Worm (Caenorhabditis elegans) whole organism, L2 larva: ENCODE measurements around the gene Y43C5B.3.

ENCODE experiments used
- lin-11 ChIP-seq: fragments of 150-350 bp; sonication (generic microtip); optimal IDR thresholded peaks from 2 replicates; lab custom pipeline; 2014; ENCODE audit warnings: missing biosample characterization, missing genetic modification characterization, inconsistent platforms, mixed read lengths
- nhr-12 ChIP-seq: fragments of 150-350 bp; optimal IDR thresholded peaks from 2 replicates; lab custom pipeline; 2014; ENCODE audit warnings: missing biosample characterization, missing genetic modification characterization
- nhr-6 ChIP-seq: fragments of 150-350 bp; optimal IDR thresholded peaks from 2 replicates; lab custom pipeline; 2014; ENCODE audit warnings: missing biosample characterization, missing genetic modification characterization

DNA sequence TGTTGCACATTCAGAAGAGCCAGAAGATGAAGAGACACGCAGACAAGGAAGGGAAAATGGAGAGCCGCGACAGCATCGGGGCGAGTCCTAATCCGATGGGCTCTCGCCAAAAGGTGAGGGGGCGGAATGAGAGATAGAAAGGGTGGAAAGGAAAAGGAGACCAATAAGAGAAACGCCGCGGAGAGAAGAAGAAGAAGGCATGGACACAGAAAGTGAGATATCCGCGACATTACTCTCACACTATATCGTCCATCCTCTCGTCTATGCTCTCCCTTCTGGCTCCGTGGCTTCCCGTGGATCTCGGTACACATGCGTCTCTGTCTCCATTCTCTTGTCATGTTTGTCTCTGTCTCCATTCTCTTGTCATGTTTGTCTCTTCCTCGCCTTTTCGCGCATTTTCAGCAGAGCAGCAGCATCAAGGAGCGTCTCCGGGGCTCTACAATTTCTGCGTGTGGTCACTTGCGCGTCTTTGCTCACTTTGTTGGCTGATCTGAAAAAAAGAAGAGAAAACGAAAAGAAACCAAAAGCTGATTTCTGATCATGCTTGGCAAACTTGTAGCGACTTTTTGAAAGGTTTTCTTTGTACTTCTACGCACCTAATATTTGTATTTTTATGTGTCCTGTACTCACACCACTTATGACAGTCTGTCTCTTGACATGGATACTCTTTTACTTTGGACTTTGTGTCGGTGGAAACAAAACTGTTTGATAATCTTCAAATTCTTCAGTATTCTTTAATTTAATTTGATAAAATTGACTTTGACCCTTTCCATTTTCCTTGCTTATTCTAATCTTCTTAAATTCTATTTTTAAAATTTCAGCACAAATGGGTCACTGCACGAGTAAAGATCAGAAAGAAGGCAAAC is 53.0 kb downstream of the Y43C5B.3 start, which contains the start of gene gpa-7:
- peak; percentile 56 for TF ChIP-seq nhr-6 (tag; lab: Kevin White, UChicago)
- no peak for TF ChIP-seq nhr-12
- TF ChIP-seq lin-11 (tag; lab: Kevin White, UChicago), result peak; percentile 69
